Worm (Caenorhabditis elegans) whole organism, L1 larva: ENCODE data around the gene rad-54.B.

Source experiments
- ama-1 ChIP-seq: fragments of 150-350 bp; optimal IDR thresholded peaks from 2 replicates; lab custom pipeline; 2014
- lin-15B ChIP-seq: fragments of 150-350 bp; sonication (generic microtip); optimal IDR thresholded peaks from 3 replicates; lab custom pipeline; 2014; ENCODE audit warnings: missing biosample characterization, missing genetic modification characterization
- lsy-2 ChIP-seq, 2 experiments: fragments of 150-350 bp; optimal IDR thresholded peaks; 2 replicates each; lab custom pipeline; 2014; ENCODE audit warnings: missing biosample characterization in 2 of 2, missing genetic modification characterization in 2 of 2
- skn-1 ChIP-seq: fragments of 150-350 bp; optimal IDR thresholded peaks from 2 replicates; lab custom pipeline; 2014; ENCODE audit warnings: missing biosample characterization, missing genetic modification characterization
- unc-62 ChIP-seq: fragments of 150-350 bp; optimal IDR thresholded peaks from 2 replicates; lab custom pipeline; 2014; ENCODE audit warnings: missing biosample characterization, missing genetic modification reagents, missing genetic modification characterization

DNA sequence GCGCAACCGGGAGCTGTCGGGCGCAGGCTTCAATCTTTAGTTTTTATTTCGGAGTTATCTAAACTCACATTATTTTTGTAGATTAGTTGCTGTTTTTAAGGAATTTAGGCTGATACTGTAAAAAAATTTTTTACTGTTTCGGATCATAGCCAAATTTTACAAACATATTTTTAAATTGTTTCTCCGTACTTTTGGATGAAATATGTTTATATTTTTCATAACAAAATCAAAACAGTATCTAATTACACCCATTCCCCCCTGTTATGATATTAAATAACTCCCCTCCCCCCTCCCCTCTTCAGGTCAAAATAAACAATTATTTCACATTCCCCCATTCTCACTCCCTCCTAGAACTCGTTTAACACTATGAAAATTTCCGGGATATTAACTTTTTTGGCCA, 34.1 kb upstream of the rad-54.B start, which contains the start of gene Y116A8C.3:
- TF ChIP-seq lsy-2 (tag; optimal IDR thresholded peaks at IDR 0.05; lab: Kevin White, UChicago) = no peak
- no peak for TF ChIP-seq ama-1
- TF ChIP-seq skn-1 (tag; lab: Kevin White, UChicago) = no peak
- no peak for TF ChIP-seq unc-62 (GFP tag; lab: Kevin White, UChicago)
- TF ChIP-seq lin-15B (tag; lab: Kevin White, UChicago) = no peak
